Worm (Caenorhabditis elegans) whole organism, L4/young adult: ENCODE data around the gene fbxa-179.

Source experiments
- W03F9.2 ChIP-seq: fragments of 150-350 bp; optimal IDR thresholded peaks from 2 replicates; lab custom pipeline; 2014; ENCODE audit warnings: missing biosample characterization, missing genetic modification characterization
- dao-5 ChIP-seq: sonication (generic microtip); optimal IDR thresholded peaks from 2 replicates; lab custom pipeline; 2016; ENCODE audit warnings: missing genotype, missing genetic modification characterization, moderate library complexity, missing compliant biosample characterization
- him-1 ChIP-seq: sonication (generic microtip); optimal IDR thresholded peaks from 2 replicates; lab custom pipeline; 2016; ENCODE audit warnings: missing genotype, missing genetic modification reagents, missing genetic modification characterization, missing compliant biosample characterization

The fbxa-179 gene

ce11 chrX:14421529-14421982 is 8.9 kb upstream of the fbxa-179 start, which contains the start of gene F23D12.2:
Gene F23D12.2, minus strand, starts transcription at chrX:14421579.
- TF ChIP-seq dao-5 (tag; lab: Kevin White, UChicago), result no peak
- TF ChIP-seq W03F9.2, result no peak
- TF ChIP-seq him-1 (tag; lab: Kevin White, UChicago), result no peak

ce11 chrX:14415641-14416040 is 3.0 kb upstream of the fbxa-179 start, which contains the start of gene F23D12.10:
Gene F23D12.10, minus strand, starts transcription at chrX:14415741.
- TF ChIP-seq dao-5 (tag; lab: Kevin White, UChicago) (no peak), him-1 (tag; lab: Kevin White, UChicago) (no peak), W03F9.2 (no peak)

ce11 chrX:14405817-14406216 is 6.9 kb downstream of the fbxa-179 start, which contains the start of gene frpr-17:
Gene frpr-17, plus strand, starts transcription at chrX:14406117.
- TF ChIP-seq W03F9.2 (no peak), him-1 (tag; lab: Kevin White, UChicago) (no peak), dao-5 (tag; lab: Kevin White, UChicago) (no peak)

ce11 chrX:14401230-14401629 is 11.4 kb downstream of the fbxa-179 start:
- TF ChIP-seq dao-5 (tag; lab: Kevin White, UChicago), result no peak
- no peak for TF ChIP-seq W03F9.2
- no peak for TF ChIP-seq him-1 (tag; lab: Kevin White, UChicago)

- TF ChIP-seq W03F9.2 (no peak), dao-5 (tag; lab: Kevin White, UChicago) (no peak), him-1 (tag; lab: Kevin White, UChicago) (no peak)
Measured at ce11 chrX:14399035-14399434, 13.6 kb downstream of the fbxa-179 start.

ce11 chrX:14395267-14395666 is 17.4 kb downstream of the fbxa-179 start, which contains the start of gene Y60A9.1:
Gene Y60A9.1, minus strand, starts transcription at chrX:14395367.
- TF ChIP-seq W03F9.2 (no peak), dao-5 (tag; lab: Kevin White, UChicago) (no peak), him-1 (tag; lab: Kevin White, UChicago) (no peak)

ce11 chrX:14382951-14383350 is 29.7 kb downstream of the fbxa-179 start, which contains the start of gene Y60A9.3:
Gene Y60A9.3, plus strand, starts transcription at chrX:14383251.
- TF ChIP-seq him-1 (tag; lab: Kevin White, UChicago), result no peak
- TF ChIP-seq dao-5 (tag; lab: Kevin White, UChicago), result no peak
- no peak for TF ChIP-seq W03F9.2

- no peak for TF ChIP-seq dao-5 (tag; lab: Kevin White, UChicago)
- no peak for TF ChIP-seq W03F9.2
- TF ChIP-seq him-1 (tag; lab: Kevin White, UChicago), result no peak
Measured at ce11 chrX:14377169-14377568, 35.5 kb downstream of the fbxa-179 start, which contains the start of gene Y60A9A.1. Gene Y60A9A.1, minus strand, starts transcription at chrX:14377269.

- TF ChIP-seq W03F9.2 (no peak), him-1 (tag; lab: Kevin White, UChicago) (no peak), dao-5 (tag; lab: Kevin White, UChicago) (no peak)
Measured at ce11 chrX:14370314-14370713, 42.4 kb downstream of the fbxa-179 start, which contains the start of gene irk-3. Gene irk-3, minus strand, starts transcription at chrX:14370414.

ce11 chrX:14366081-14366480 is 46.6 kb downstream of the fbxa-179 start:
- TF ChIP-seq him-1 (tag; lab: Kevin White, UChicago), result no peak
- no peak for TF ChIP-seq dao-5 (tag; lab: Kevin White, UChicago)
- no peak for TF ChIP-seq W03F9.2
